Worm (Caenorhabditis elegans) whole organism, midembryonic: Measurements from ENCODE around the gene F43H9.3.

ENCODE experiments used
- T22C8.4 ChIP-seq: fragments of 200-800 bp; sonication (Bioruptor generic); IDR thresholded peaks from 2 replicates; pipeline ENCODE4 v1.3.6; 2022; ENCODE audit warnings: missing genetic modification characterization, missing compliant biosample characterization
- cog-1 ChIP-seq: sonication (generic microtip); optimal IDR thresholded peaks from 2 replicates; lab custom pipeline; 2016; ENCODE audit warnings: missing genetic modification characterization, missing compliant biosample characterization
- flt-1 ChIP-seq: fragments of 200-800 bp; sonication (Bioruptor generic); IDR thresholded peaks from 2 replicates; pipeline ENCODE4 v1.3.6; 2022; ENCODE audit warnings: missing genetic modification characterization, missing compliant biosample characterization
- klf-2 ChIP-seq: fragments of 200-800 bp; sonication (Bioruptor generic); conservative IDR thresholded peaks from 2 replicates; pipeline ENCODE4 v1.3.6; 2022; ENCODE audit warnings: missing genetic modification reagents, missing genetic modification characterization, missing compliant biosample characterization
- ref-1 ChIP-seq: fragments of 200-800 bp; sonication (Bioruptor generic); conservative IDR thresholded peaks from 2 replicates; pipeline ENCODE4 v1.3.6; 2022; ENCODE audit warnings: missing genetic modification reagents, missing genetic modification characterization, missing compliant biosample characterization
- ztf-23 ChIP-seq: fragments of 200-800 bp; sonication (Bioruptor generic); IDR thresholded peaks from 2 replicates; pipeline ENCODE4 v1.3.6; 2022; ENCODE audit warnings: missing genetic modification reagents, missing genetic modification characterization, missing compliant biosample characterization
- ztf-29 ChIP-seq: fragments of 200-800 bp; sonication (Bioruptor generic); IDR thresholded peaks from 2 replicates; pipeline ENCODE4 v1.3.6; 2022; ENCODE audit warnings: missing genetic modification reagents, missing genetic modification characterization, missing compliant biosample characterization

ce11 chrV:7980370-7980987 is 44.3 kb downstream of the F43H9.3 start:
- TF ChIP-seq cog-1 (no peak), flt-1 (no peak), klf-2 (GFP tag; lab: Robert Waterston, UW) (no peak), ztf-29 (no peak), ref-1 (no peak), T22C8.4 (GFP tag; lab: Robert Waterston, UW) (no peak), ztf-23 (no peak)
